Worm (Caenorhabditis elegans) whole organism, early embryonic: Measurements from ENCODE around the gene flp-3.

Experiments used
- B0310.2 ChIP-seq: sonication (generic microtip); optimal IDR thresholded peaks from 2 replicates; lab custom pipeline; 2016; ENCODE audit warnings: mild to moderate bottlenecking, missing genetic modification characterization, missing compliant biosample characterization
- F13C5.2 ChIP-seq: sonication (generic microtip); optimal IDR thresholded peaks from 2 replicates; lab custom pipeline; 2017; ENCODE audit warnings: mild to moderate bottlenecking, missing genetic modification characterization, inconsistent platforms, missing compliant biosample characterization
- aly-1 ChIP-seq: sonication (generic microtip); optimal IDR thresholded peaks from 2 replicates; lab custom pipeline; 2016; ENCODE audit warnings: missing genetic modification characterization, missing compliant biosample characterization
- ama-1 ChIP-seq: fragments of 150-350 bp; optimal IDR thresholded peaks from 2 replicates; lab custom pipeline; 2014
- ceh-13 ChIP-seq: fragments of 200-800 bp; sonication (Bioruptor generic); optimal IDR thresholded peaks from 2 replicates; lab custom pipeline; 2018; ENCODE audit warnings: mild to moderate bottlenecking, missing genetic modification characterization, missing compliant biosample characterization
- ceh-36 ChIP-seq: sonication (generic microtip); optimal IDR thresholded peaks from 2 replicates; lab custom pipeline; 2016; ENCODE audit warnings: missing genetic modification characterization, inconsistent platforms, missing compliant biosample characterization
- ets-7 ChIP-seq: sonication (generic microtip); optimal IDR thresholded peaks from 2 replicates; lab custom pipeline; 2016; ENCODE audit warnings: missing genotype, missing genetic modification characterization, missing compliant biosample characterization
- flt-1 ChIP-seq: fragments of 200-800 bp; sonication (Bioruptor generic); IDR thresholded peaks from 2 replicates; pipeline ENCODE4 v1.3.6; 2022; ENCODE audit warnings: missing genetic modification characterization, missing compliant biosample characterization
- hmbx-1 ChIP-seq: sonication (generic microtip); optimal IDR thresholded peaks from 2 replicates; lab custom pipeline; 2016; ENCODE audit warnings: mild to moderate bottlenecking, missing genetic modification characterization, missing compliant biosample characterization
- hmg-4 ChIP-seq: fragments of 200-800 bp; sonication (Bioruptor generic); optimal IDR thresholded peaks from 2 replicates; lab custom pipeline; 2018; ENCODE audit warnings: mild to moderate bottlenecking, missing genetic modification characterization, missing compliant biosample characterization
- hnd-1 ChIP-seq: sonication (generic microtip); optimal IDR thresholded peaks from 2 replicates; lab custom pipeline; 2016; ENCODE audit warnings: missing genetic modification characterization, missing compliant biosample characterization
- pes-1 ChIP-seq: fragments of 200-800 bp; sonication (Bioruptor generic); IDR thresholded peaks from 2 replicates; pipeline ENCODE4 v1.3.6; 2022; ENCODE audit warnings: missing genetic modification reagents, missing genetic modification characterization, missing compliant biosample characterization
- scrt-1 ChIP-seq: fragments of 200-800 bp; sonication (Bioruptor generic); IDR thresholded peaks from 2 replicates; pipeline ENCODE4 v1.3.6; 2022; ENCODE audit warnings: missing genetic modification characterization, missing compliant biosample characterization
- sea-1 ChIP-seq: fragments of 200-800 bp; sonication (Bioruptor generic); conservative IDR thresholded peaks from 2 replicates; pipeline ENCODE4 v1.3.6; 2022; ENCODE audit warnings: missing genetic modification characterization, missing compliant biosample characterization
- tbx-11 ChIP-seq: fragments of 200-800 bp; sonication (Bioruptor generic); IDR thresholded peaks from 2 replicates; pipeline ENCODE4 v1.3.6; 2022; ENCODE audit warnings: missing genetic modification characterization, missing compliant biosample characterization
- tbx-37 ChIP-seq: fragments of 200-800 bp; sonication (Bioruptor generic); conservative IDR thresholded peaks from 2 replicates; pipeline ENCODE4 v1.3.6; 2022; ENCODE audit warnings: missing genetic modification reagents, missing genetic modification characterization, missing compliant biosample characterization
- tra-4 ChIP-seq: sonication (generic microtip); optimal IDR thresholded peaks from 2 replicates; lab custom pipeline; 2017; ENCODE audit warnings: missing genetic modification characterization, missing compliant biosample characterization

Gene flp-3

DNA sequence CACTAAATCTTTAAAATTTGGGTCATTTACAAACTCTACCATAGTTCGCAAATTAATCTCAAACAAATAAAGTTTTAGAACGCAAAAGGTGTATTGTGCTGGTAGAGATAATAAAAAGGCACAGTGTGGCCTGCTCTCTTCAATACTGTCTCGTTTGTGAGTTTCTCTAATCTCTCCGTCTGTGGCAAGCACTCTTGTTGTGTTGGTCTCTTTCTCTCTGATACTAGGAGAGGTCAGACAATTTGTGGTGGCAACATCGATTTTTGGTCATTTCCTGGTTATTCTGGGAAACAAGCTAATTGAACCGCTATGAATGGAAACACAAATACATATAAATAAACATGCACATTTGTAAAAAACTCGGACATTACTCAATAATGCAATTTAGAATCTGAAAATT lies 18.5 kb downstream of the flp-3 start, which contains the start of gene ZC373.5:
Gene ZC373.5 (minus strand): TSS at position 159 of the 400 bp plus-strand sequence.
- TF ChIP-seq pes-1 (no peak), hmg-4 (peak; percentile 43), scrt-1 (no peak)

DNA sequence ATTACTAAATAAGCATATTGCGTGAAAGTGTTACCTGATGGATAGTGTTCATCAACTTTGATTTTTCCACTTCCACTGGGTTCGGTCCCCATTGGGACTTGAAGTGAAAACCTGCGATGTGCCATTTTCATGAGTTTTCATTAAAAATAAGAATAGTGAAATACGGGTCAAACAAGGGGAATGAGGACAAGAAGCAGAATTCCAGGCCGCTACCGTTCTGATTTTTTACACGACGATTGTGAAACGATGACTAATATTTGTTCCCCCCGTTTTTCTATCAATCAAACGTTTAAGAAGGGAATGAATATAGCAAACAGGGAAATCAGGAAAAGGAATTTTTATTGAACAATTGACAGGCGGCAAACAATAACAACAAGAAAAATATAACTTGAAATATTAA lies 23.1 kb downstream of the flp-3 start, which contains the start of gene mlck-1:
Gene mlck-1 (minus strand): TSS at position 101 of the 400 bp plus-strand sequence.
- TF ChIP-seq aly-1 (tag; lab: Kevin White, UChicago) (no peak), hmg-4 (no peak), flt-1 (GFP tag; lab: Robert Waterston, UW) (no peak), ets-7 (tag; lab: Kevin White, UChicago) (no peak)

DNA sequence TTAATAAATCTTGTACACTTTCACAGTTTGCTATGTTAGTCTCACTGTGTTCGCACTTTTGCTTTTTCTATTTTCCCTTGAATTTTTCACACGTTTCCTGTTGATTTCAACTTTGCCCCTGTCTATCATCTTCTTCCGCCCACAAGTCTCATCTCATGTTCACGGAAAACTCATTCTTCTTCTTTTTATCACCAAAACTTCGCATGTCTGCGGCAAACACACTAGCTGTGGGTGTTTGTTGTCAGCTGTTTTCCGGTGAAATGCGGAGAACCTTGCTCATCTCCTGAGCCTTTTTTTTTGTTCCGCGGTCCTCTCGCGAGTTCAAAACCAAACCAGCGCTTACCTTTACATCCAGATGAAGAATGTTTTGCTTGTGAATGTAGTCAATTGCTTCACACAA lies 24.3 kb downstream of the flp-3 start:
- TF ChIP-seq sea-1 (GFP tag; lab: Robert Waterston, UW), result no peak
- no peak for TF ChIP-seq scrt-1
- TF ChIP-seq flt-1 (GFP tag; lab: Robert Waterston, UW), result no peak
- TF ChIP-seq ama-1 (lab: Kevin White, UChicago), result no peak
- no peak for TF ChIP-seq pes-1
- TF ChIP-seq tbx-37 (GFP tag; lab: Robert Waterston, UW), result no peak
- no peak for TF ChIP-seq F13C5.2 (tag; lab: Kevin White, UChicago)
- TF ChIP-seq ceh-36, result no peak
- TF ChIP-seq ets-7 (tag; lab: Kevin White, UChicago), result no peak
- TF ChIP-seq hnd-1 (tag; lab: Kevin White, UChicago), result no peak
- no peak for TF ChIP-seq aly-1 (tag; lab: Kevin White, UChicago)
- TF ChIP-seq hmg-4, result no peak
- no peak for TF ChIP-seq ceh-13 (GFP tag; lab: Kevin White, UChicago)
- no peak for TF ChIP-seq hmbx-1 (tag; lab: Kevin White, UChicago)

DNA sequence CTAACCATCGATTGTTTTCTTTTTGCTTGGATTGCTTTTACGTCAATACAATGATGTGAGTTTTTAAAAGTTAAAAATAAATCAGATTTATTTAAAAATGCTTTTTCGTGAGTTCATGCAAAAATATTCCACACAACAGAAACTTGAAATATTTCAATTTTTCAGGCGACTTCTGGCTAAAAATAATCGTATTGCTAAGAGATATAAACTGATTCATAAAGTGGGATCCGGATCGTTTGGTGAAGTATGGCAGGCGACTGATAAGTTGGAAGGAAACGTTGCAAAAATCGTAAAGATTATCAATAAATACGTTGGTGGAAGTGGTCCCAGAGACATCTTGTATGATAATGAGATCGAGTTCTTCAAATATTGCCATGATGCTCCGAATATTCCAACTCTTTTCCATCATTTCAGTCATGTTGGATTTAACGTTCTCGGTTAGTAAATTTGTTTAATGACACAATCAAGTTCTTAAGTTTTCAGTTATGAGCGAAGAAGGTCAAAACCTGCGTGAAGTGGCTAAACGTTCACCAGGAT lies 32.2 kb downstream of the flp-3 start, which contains the start of gene ZC373.3:
Gene ZC373.3 (plus strand): TSS at position 51 of the 537 bp plus-strand sequence.
- TF ChIP-seq tbx-37 (GFP tag; lab: Robert Waterston, UW), result no peak
- no peak for TF ChIP-seq scrt-1
- no peak for TF ChIP-seq tra-4 (tag; lab: Kevin White, UChicago)
- TF ChIP-seq F13C5.2 (tag; lab: Kevin White, UChicago), result no peak
- no peak for TF ChIP-seq pes-1
- no peak for TF ChIP-seq ceh-36
- no peak for TF ChIP-seq B0310.2 (tag; lab: Kevin White, UChicago)
- no peak for TF ChIP-seq hnd-1 (tag; lab: Kevin White, UChicago)
- TF ChIP-seq hmbx-1 (tag; lab: Kevin White, UChicago), result no peak
- TF ChIP-seq hmg-4, result no peak
- TF ChIP-seq aly-1 (tag; lab: Kevin White, UChicago), result no peak

DNA sequence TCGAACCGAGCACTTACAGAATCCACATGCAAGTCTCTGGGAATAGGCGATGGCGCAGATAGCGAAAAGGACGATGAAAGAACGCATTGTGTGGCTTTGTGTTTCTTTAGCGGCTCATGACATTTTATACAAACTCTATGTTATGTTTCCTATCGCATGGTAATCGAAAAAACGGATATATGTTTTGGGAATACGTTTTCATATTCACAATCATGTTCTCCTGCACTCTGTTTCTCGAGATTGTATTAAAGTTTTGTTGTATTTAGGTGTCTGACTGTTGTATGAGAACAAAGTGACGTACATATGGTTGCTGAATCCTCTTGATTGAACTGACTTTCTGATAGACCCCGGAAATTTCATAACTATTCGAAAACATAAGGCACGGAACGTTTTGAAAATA lies 34.4 kb downstream of the flp-3 start, which contains the start of gene ZC373.2:
Gene ZC373.2 (minus strand): TSS at position 101 of the 400 bp plus-strand sequence.
- no peak for TF ChIP-seq pes-1
- no peak for TF ChIP-seq tbx-11
- no peak for TF ChIP-seq hmg-4
- no peak for TF ChIP-seq tra-4 (tag; lab: Kevin White, UChicago)
- no peak for TF ChIP-seq ceh-36
- no peak for TF ChIP-seq B0310.2 (tag; lab: Kevin White, UChicago)
- no peak for TF ChIP-seq ceh-13 (GFP tag; lab: Kevin White, UChicago)
- no peak for TF ChIP-seq F13C5.2 (tag; lab: Kevin White, UChicago)
- no peak for TF ChIP-seq ama-1 (lab: Kevin White, UChicago)
- no peak for TF ChIP-seq tbx-37 (GFP tag; lab: Robert Waterston, UW)

DNA sequence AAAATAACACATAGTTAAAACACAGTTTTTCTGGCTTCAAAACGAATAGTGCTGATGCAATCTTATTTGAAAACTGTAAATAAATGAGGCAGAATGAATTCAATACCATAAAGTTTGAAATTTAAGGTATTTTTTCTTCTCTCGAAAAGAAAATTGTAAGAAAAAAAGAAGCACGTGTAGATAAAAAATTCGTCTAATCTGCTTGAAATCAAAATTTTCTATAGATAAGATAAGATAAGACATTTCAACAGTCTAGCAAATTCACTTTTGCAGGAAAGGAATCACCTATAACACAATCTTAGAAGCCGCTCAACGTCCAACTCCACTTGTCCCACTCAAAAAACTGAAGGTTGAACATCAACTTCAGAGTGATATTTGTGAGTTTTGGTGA lies 38.4 kb downstream of the flp-3 start:
- TF ChIP-seq flt-1 (GFP tag; lab: Robert Waterston, UW), result no peak
- no peak for TF ChIP-seq ama-1 (lab: Kevin White, UChicago)

DNA sequence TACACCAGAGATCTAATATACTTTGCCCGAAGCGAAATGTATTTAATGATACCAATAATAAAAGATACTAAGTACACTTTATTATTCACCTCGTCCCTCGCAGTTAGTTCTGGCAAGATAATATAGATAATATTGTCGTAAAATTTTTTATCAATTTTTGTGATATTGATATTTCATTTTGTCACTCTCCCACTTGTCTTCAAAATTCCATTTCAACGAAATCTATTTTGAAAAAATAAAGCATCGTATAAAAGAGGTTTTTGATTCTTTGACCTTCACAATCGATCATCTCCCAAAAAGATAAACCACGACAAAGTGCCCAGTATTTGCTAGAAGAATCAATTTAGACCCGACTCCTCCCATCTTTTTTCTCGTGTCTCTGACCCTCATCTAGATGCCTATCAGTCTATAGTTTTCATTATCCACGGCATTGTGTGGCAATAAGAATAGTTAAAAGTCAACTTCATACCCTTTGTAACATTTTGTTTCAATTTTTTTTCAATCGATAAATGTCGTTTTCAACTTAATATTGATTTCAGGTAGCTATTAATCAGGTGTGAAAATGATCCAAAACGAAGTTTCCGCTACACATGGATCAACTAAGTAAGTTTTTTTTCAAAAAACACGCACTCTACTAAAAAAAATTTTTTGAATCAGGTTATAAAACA lies 38.9 kb downstream of the flp-3 start, which contains the start of gene cbs-1:
Gene cbs-1 (plus strand): TSS at position 534 of the 668 bp plus-strand sequence.
- TF ChIP-seq tra-4 (tag; lab: Kevin White, UChicago) (no peak), B0310.2 (tag; lab: Kevin White, UChicago) (no peak), hnd-1 (tag; lab: Kevin White, UChicago) (no peak)

DNA sequence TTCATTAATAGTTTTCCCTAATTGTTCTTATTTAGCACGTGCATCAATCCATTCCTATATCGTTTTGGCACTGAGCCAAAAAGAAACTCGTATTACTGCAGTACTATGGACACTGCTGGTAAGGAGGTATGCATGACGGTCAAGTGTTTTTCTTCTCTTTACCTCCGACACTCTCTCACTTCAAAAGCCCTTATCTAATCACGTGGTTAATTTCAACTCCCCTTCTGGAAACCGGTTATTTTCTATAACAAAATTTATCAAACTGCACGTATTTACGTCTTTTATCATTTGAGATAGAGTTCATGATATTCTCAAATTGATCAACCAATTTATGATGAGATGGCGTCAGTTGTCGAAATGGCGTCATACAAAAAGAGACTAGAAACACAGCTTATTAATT lies 41.1 kb downstream of the flp-3 start:
- TF ChIP-seq F13C5.2 (tag; lab: Kevin White, UChicago), result no peak
- no peak for TF ChIP-seq scrt-1
- no peak for TF ChIP-seq ceh-36
- TF ChIP-seq aly-1 (tag; lab: Kevin White, UChicago), result no peak
- TF ChIP-seq flt-1 (GFP tag; lab: Robert Waterston, UW), result no peak
- no peak for TF ChIP-seq pes-1
- no peak for TF ChIP-seq hmg-4

DNA sequence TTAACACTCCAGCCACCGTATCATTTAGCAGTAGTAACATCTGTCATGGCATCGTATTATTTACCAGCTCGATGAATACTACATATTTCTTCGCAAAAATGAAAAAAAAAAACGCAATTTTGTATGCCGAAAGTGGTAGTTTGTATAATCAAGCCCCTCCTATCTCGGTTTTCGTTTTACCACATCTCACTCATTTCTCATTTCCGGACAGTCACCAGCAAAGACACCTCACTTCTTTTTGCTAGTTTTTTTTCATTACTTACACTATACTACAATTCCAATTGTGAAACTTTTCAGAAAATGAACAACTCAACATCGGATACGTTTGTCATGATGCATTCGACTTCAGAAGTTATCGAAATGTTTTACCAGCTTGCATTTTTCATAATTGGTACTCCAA lies 43.6 kb downstream of the flp-3 start, which contains the start of gene gnrr-3:
Gene gnrr-3 (plus strand): TSS at position 301 of the 400 bp plus-strand sequence.
- no peak for TF ChIP-seq tbx-11
- no peak for TF ChIP-seq ceh-13 (GFP tag; lab: Kevin White, UChicago)
- no peak for TF ChIP-seq scrt-1
- no peak for TF ChIP-seq tbx-37 (GFP tag; lab: Robert Waterston, UW)
- TF ChIP-seq aly-1 (tag; lab: Kevin White, UChicago), result no peak
- TF ChIP-seq pes-1, result no peak
- TF ChIP-seq hmg-4, result no peak
- TF ChIP-seq F13C5.2 (tag; lab: Kevin White, UChicago), result no peak
- TF ChIP-seq hnd-1 (tag; lab: Kevin White, UChicago), result no peak
- no peak for TF ChIP-seq ets-7 (tag; lab: Kevin White, UChicago)
- TF ChIP-seq sea-1 (GFP tag; lab: Robert Waterston, UW), result no peak
- no peak for TF ChIP-seq B0310.2 (tag; lab: Kevin White, UChicago)
- TF ChIP-seq hmbx-1 (tag; lab: Kevin White, UChicago), result no peak
- TF ChIP-seq flt-1 (GFP tag; lab: Robert Waterston, UW), result no peak
- TF ChIP-seq ceh-36, result no peak
- TF ChIP-seq tra-4 (tag; lab: Kevin White, UChicago), result no peak
- no peak for TF ChIP-seq ama-1 (lab: Kevin White, UChicago)
